Fruit fly (Drosophila melanogaster) whole organism, embryonic: ENCODE measurements around the gene CG1896.
A peak's percentile ranks its signal among the peaks of the same experiment; 100 is the strongest.

ENCODE experiments used
- Antp ChIP-seq: fragments of 200-800 bp; sonication (Bioruptor generic); optimal IDR thresholded peaks from 3 replicates; lab custom pipeline; 2016; ENCODE audit warnings: missing biosample characterization, missing genetic modification characterization
- CG1233 ChIP-seq: fragments of 200-800 bp; sonication (Bioruptor generic); optimal IDR thresholded peaks from 4 replicates; lab custom pipeline; 2018; ENCODE audit warnings: missing biosample characterization, mild to moderate bottlenecking, missing genetic modification characterization
- CG15601 ChIP-seq: fragments of 200-800 bp; sonication (Bioruptor generic); optimal IDR thresholded peaks from 3 replicates; lab custom pipeline; 2019; ENCODE audit warnings: missing biosample characterization, mild to moderate bottlenecking, missing genetic modification characterization, moderate library complexity
- CG1792 ChIP-seq: fragments of 200-800 bp; sonication (Bioruptor generic); optimal IDR thresholded peaks from 2 replicates; lab custom pipeline; 2016; ENCODE audit warnings: missing biosample characterization, missing genetic modification characterization
- CG18262 ChIP-seq: fragments of 200-800 bp; optimal IDR thresholded peaks from 3 replicates; lab custom pipeline; 2019; ENCODE audit warnings: missing biosample characterization, mild to moderate bottlenecking, missing genetic modification characterization, moderate library complexity
- CG34422 ChIP-seq: fragments of 200-800 bp; sonication (Bioruptor generic); IDR thresholded peaks from 3 replicates; pipeline ENCODE4 v1.3.6; 2022; ENCODE audit warnings: missing biosample characterization, missing genetic modification characterization
- CG6765 ChIP-seq: fragments of 200-800 bp; sonication (Bioruptor generic); optimal IDR thresholded peaks from 3 replicates; lab custom pipeline; 2017; ENCODE audit warnings: missing biosample characterization, mild to moderate bottlenecking, missing genetic modification characterization
- CG6791 ChIP-seq: fragments of 200-800 bp; sonication (Bioruptor generic); IDR thresholded peaks from 3 replicates; pipeline ENCODE4 v1.3.6; 2022; ENCODE audit warnings: missing biosample characterization, missing genetic modification characterization; ENCODE audit not compliant: partially characterized antibody
- CG6854 ChIP-seq: fragments of 200-800 bp; sonication (Bioruptor generic); optimal IDR thresholded peaks from 3 replicates; lab custom pipeline; 2017; ENCODE audit warnings: missing biosample characterization, mild to moderate bottlenecking, missing genetic modification characterization
- CG7963 ChIP-seq: fragments of 200-800 bp; sonication (Bioruptor generic); IDR thresholded peaks from 3 replicates; pipeline ENCODE4 v1.3.6; 2022; ENCODE audit warnings: missing biosample characterization, missing genetic modification characterization; ENCODE audit not compliant: partially characterized antibody
- CG8924 ChIP-seq: fragments of 200-800 bp; optimal IDR thresholded peaks from 3 replicates; lab custom pipeline; 2019; ENCODE audit warnings: missing biosample characterization, mild to moderate bottlenecking, missing genetic modification characterization, moderate library complexity
- CG9215 ChIP-seq: fragments of 200-800 bp; sonication (Bioruptor generic); IDR thresholded peaks from 2 replicates; pipeline ENCODE4 v1.3.6; 2022; ENCODE audit warnings: missing biosample characterization, missing genetic modification characterization
- CG9817 ChIP-seq: fragments of 200-800 bp; sonication (Bioruptor generic); optimal IDR thresholded peaks from 2 replicates; lab custom pipeline; 2018; ENCODE audit warnings: missing biosample characterization, mild to moderate bottlenecking, missing genetic modification characterization, moderate library complexity
- Camta ChIP-seq: fragments of 200-800 bp; sonication (Bioruptor generic); optimal IDR thresholded peaks from 2 replicates; lab custom pipeline; 2016; ENCODE audit warnings: missing biosample characterization, missing genetic modification characterization
- Deaf1 ChIP-seq: fragments of 200-800 bp; optimal IDR thresholded peaks from 3 replicates; lab custom pipeline; 2019; ENCODE audit warnings: missing biosample characterization, mild to moderate bottlenecking, missing genetic modification characterization, moderate library complexity
- Dek ChIP-seq: fragments of 200-800 bp; sonication (Bioruptor generic); optimal IDR thresholded peaks from 3 replicates; lab custom pipeline; 2019; ENCODE audit warnings: missing biosample characterization, mild to moderate bottlenecking, missing genetic modification characterization, moderate library complexity
- Dip2 ChIP-seq: fragments of 200-800 bp; sonication (Bioruptor generic); IDR thresholded peaks from 2 replicates; pipeline ENCODE4 v1.3.6; 2022; ENCODE audit warnings: missing biosample characterization, missing genetic modification characterization
- Ets97D ChIP-seq: fragments of 200-800 bp; sonication (Bioruptor generic); optimal IDR thresholded peaks from 3 replicates; lab custom pipeline; 2016; ENCODE audit warnings: missing biosample characterization, missing genetic modification characterization
- Fer1 ChIP-seq: fragments of 200-800 bp; sonication (Bioruptor generic); optimal IDR thresholded peaks from 2 replicates; lab custom pipeline; 2017; ENCODE audit warnings: missing biosample characterization, mild to moderate bottlenecking, missing genetic modification characterization
- H15 ChIP-seq: fragments of 200-800 bp; sonication (Bioruptor generic); IDR thresholded peaks from 3 replicates; pipeline ENCODE4 v1.3.6; 2022; ENCODE audit warnings: missing biosample characterization, missing genetic modification characterization
- Hr3 ChIP-seq: fragments of 200-800 bp; sonication (Bioruptor generic); optimal IDR thresholded peaks from 3 replicates; lab custom pipeline; 2016; ENCODE audit warnings: missing biosample characterization, missing genetic modification characterization
- MBD-R2 ChIP-seq: fragments of 200-800 bp; sonication (Bioruptor generic); IDR thresholded peaks from 2 replicates; pipeline ENCODE4 v1.3.6; 2022; ENCODE audit warnings: missing biosample characterization, missing genetic modification characterization
- Max ChIP-seq: fragments of 200-800 bp; sonication (Bioruptor generic); optimal IDR thresholded peaks from 2 replicates; lab custom pipeline; 2016; ENCODE audit warnings: missing biosample characterization, mild to moderate bottlenecking, missing genetic modification characterization
- Myb ChIP-seq: fragments of 200-800 bp; sonication (Bioruptor generic); optimal IDR thresholded peaks from 2 replicates; lab custom pipeline; 2016; ENCODE audit warnings: missing biosample characterization, missing genetic modification characterization
- Sry-δ ChIP-seq: fragments of 200-800 bp; sonication (Bioruptor generic); optimal IDR thresholded peaks from 2 replicates; lab custom pipeline; 2016; ENCODE audit warnings: missing biosample characterization, missing genetic modification characterization
- ab ChIP-seq: fragments of 200-800 bp; sonication (Bioruptor generic); optimal IDR thresholded peaks from 2 replicates; lab custom pipeline; 2016; ENCODE audit warnings: missing biosample characterization, missing genetic modification characterization
- al ChIP-seq: fragments of 200-800 bp; sonication (Bioruptor generic); IDR thresholded peaks from 2 replicates; pipeline ENCODE4 v1.3.6; 2022; ENCODE audit warnings: missing biosample characterization, missing genetic modification characterization
- bsh ChIP-seq, 2 experiments: fragments of 200-800 bp; sonication (Bioruptor generic); optimal IDR thresholded peaks; 2 replicates each; lab custom pipeline; 2017 to 2018; ENCODE audit warnings: mild to moderate bottlenecking in 2 of 2, missing biosample characterization in 2 of 2, missing genetic modification characterization in 2 of 2, moderate library complexity in 1 of 2
- btn ChIP-seq: fragments of 200-800 bp; sonication (Bioruptor generic); optimal IDR thresholded peaks from 2 replicates; lab custom pipeline; 2016; ENCODE audit warnings: missing biosample characterization, missing genetic modification characterization
- cato ChIP-seq: fragments of 200-800 bp; sonication (Bioruptor generic); optimal IDR thresholded peaks from 2 replicates; lab custom pipeline; 2016; ENCODE audit warnings: missing biosample characterization, missing genetic modification characterization, borderline replicate concordance
- corto ChIP-seq: fragments of 200-800 bp; sonication (Bioruptor generic); optimal IDR thresholded peaks from 2 replicates; lab custom pipeline; 2016; ENCODE audit warnings: missing biosample characterization, mild to moderate bottlenecking, missing genetic modification characterization, moderate library complexity
- crol ChIP-seq: fragments of 200-800 bp; sonication (Bioruptor generic); IDR thresholded peaks from 2 replicates; pipeline ENCODE4 v1.3.6; 2022; ENCODE audit warnings: missing biosample characterization, missing genetic modification characterization
- dmrt99B ChIP-seq: fragments of 200-800 bp; sonication (Bioruptor generic); optimal IDR thresholded peaks from 2 replicates; lab custom pipeline; 2018; ENCODE audit warnings: missing biosample characterization, mild to moderate bottlenecking, missing genetic modification characterization, moderate library complexity
- dysf ChIP-seq: fragments of 200-800 bp; sonication (Bioruptor generic); IDR thresholded peaks from 3 replicates; pipeline ENCODE4 v1.3.6; 2022; ENCODE audit warnings: missing biosample characterization, missing genetic modification characterization
- ems ChIP-seq: fragments of 200-800 bp; sonication (Bioruptor generic); optimal IDR thresholded peaks from 3 replicates; lab custom pipeline; 2016; ENCODE audit warnings: missing biosample characterization, missing genetic modification characterization
- fd102C ChIP-seq: fragments of 200-800 bp; sonication (Bioruptor generic); optimal IDR thresholded peaks from 2 replicates; lab custom pipeline; 2018; ENCODE audit warnings: missing biosample characterization, mild to moderate bottlenecking, missing genetic modification characterization, moderate library complexity
- fd3F ChIP-seq: fragments of 200-800 bp; sonication (Bioruptor generic); optimal IDR thresholded peaks from 2 replicates; lab custom pipeline; 2018; ENCODE audit warnings: missing biosample characterization, mild to moderate bottlenecking, missing genetic modification characterization, moderate library complexity
- hbn ChIP-seq: fragments of 200-800 bp; sonication (Bioruptor generic); IDR thresholded peaks from 2 replicates; pipeline ENCODE4 v1.3.6; 2022; ENCODE audit warnings: missing biosample characterization, missing genetic modification characterization; ENCODE audit not compliant: partially characterized antibody
- her ChIP-seq: fragments of 200-800 bp; sonication (Bioruptor generic); optimal IDR thresholded peaks from 2 replicates; lab custom pipeline; 2016; ENCODE audit warnings: missing biosample characterization, missing genetic modification characterization
- hkb ChIP-seq, 2 experiments: fragments of 200-800 bp in 1 of 2; fragments of >200 bp in 1 of 2; sonication (Bioruptor generic) in 1 of 2; IDR thresholded peaks in 1 of 2; optimal IDR thresholded peaks in 1 of 2; 2 replicates each; pipeline versions ENCODE4 v1.3.6 to Lab custom; 2017 to 2022; ENCODE audit warnings: missing biosample characterization in 1 of 2, missing genetic modification characterization in 1 of 2
- jumu ChIP-seq: fragments of 200-800 bp; sonication (Bioruptor generic); optimal IDR thresholded peaks from 3 replicates; lab custom pipeline; 2016; ENCODE audit warnings: missing biosample characterization, missing genetic modification characterization
- lbe ChIP-seq: fragments of 200-800 bp; sonication (Bioruptor generic); optimal IDR thresholded peaks from 2 replicates; lab custom pipeline; 2016; ENCODE audit warnings: missing biosample characterization, mild to moderate bottlenecking, missing genetic modification characterization
- lmd ChIP-seq: fragments of 200-800 bp; sonication (Bioruptor generic); IDR thresholded peaks from 2 replicates; pipeline ENCODE4 v1.3.6; 2022; ENCODE audit warnings: missing biosample characterization, missing genetic modification characterization
- mirr ChIP-seq: fragments of 200-800 bp; sonication (Bioruptor generic); optimal IDR thresholded peaks from 3 replicates; lab custom pipeline; 2018; ENCODE audit warnings: missing biosample characterization, mild to moderate bottlenecking, missing genetic modification characterization
- nerfin-1 ChIP-seq: fragments of 200-800 bp; sonication (Bioruptor generic); optimal IDR thresholded peaks from 3 replicates; lab custom pipeline; 2019; ENCODE audit warnings: missing biosample characterization, mild to moderate bottlenecking, missing genetic modification characterization, moderate library complexity
- odd ChIP-seq: fragments of 200-800 bp; sonication (Bioruptor generic); optimal IDR thresholded peaks from 2 replicates; lab custom pipeline; 2017; ENCODE audit warnings: missing biosample characterization, mild to moderate bottlenecking, missing genetic modification characterization
- sqz ChIP-seq: fragments of 200-800 bp; sonication (Bioruptor generic); optimal IDR thresholded peaks from 3 replicates; lab custom pipeline; 2018; ENCODE audit warnings: missing biosample characterization, mild to moderate bottlenecking, missing genetic modification characterization
- z ChIP-seq: fragments of 200-800 bp; sonication (Bioruptor generic); IDR thresholded peaks from 3 replicates; pipeline ENCODE4 v1.3.6; 2022; ENCODE audit warnings: missing biosample characterization, missing genetic modification characterization
- zf30C ChIP-seq: fragments of 200-800 bp; sonication (Bioruptor generic); optimal IDR thresholded peaks from 3 replicates; lab custom pipeline; 2018; ENCODE audit warnings: missing biosample characterization, mild to moderate bottlenecking, missing genetic modification characterization
- zfh2 ChIP-seq: fragments of 200-800 bp; sonication (Bioruptor generic); optimal IDR thresholded peaks from 2 replicates; lab custom pipeline; 2016; ENCODE audit warnings: missing biosample characterization, missing genetic modification characterization

Gene CG1896

DNA sequence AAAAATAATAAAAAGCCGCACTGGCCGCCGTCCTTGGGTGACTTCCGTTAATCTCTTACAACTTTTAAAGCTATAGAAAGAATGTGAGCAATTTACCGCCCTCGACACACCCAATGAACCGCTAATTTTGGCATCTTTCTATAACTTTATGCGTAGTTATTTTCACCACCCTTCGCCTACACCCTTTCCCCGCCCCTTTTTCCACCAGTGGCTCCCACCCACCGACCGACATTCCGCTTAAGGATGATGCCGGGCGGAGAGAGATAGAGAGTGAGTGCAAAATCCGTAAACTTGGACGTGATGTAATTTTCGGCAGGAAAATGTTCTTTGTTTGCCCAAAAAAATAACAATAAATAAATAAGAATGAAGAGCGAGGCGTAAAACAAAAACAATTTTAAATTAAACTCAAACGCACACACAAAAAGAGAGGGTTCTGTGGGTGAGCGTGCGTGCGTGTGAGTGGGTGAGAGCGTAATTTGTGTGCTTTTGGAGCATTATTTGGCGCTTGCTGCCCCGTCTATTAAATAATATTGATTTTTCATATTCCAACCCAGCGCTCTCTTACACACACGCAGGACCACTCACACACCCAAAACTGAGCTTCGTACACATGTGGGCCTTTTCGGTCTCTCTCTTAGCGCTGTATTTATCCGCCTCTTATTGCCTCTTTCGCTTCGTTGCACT is 33.5 kb downstream of the CG1896 start:
- TF ChIP-seq mirr (GFP tag; lab: Kevin White, UChicago) (no peak), CG9817 (tag; lab: Kevin White, UChicago) (no peak), sqz (GFP tag; lab: Kevin White, UChicago) (no peak), Antp (GFP tag; lab: Kevin White, UChicago) (no peak), CG34422 (no peak), ems (GFP tag; lab: Kevin White, UChicago) (no peak), lbe (GFP tag; lab: Kevin White, UChicago) (no peak), CG15601 (no peak), Sry-δ (GFP tag; lab: Kevin White, UChicago) (no peak), CG6791 (GFP tag; lab: Robert Waterston, UW) (no peak), her (GFP tag; lab: Kevin White, UChicago) (no peak), Dip2 (GFP tag; lab: Robert Waterston, UW) (no peak), CG18262 (tag; lab: Kevin White, UChicago) (no peak), odd (GFP tag; lab: Kevin White, UChicago) (no peak), Max (GFP tag; lab: Kevin White, UChicago) (no peak), bsh (GFP tag; optimal IDR thresholded peaks at IDR 0.05; lab: Kevin White, UChicago) (no peak), corto (GFP tag; lab: Kevin White, UChicago) (no peak), Fer1 (GFP tag; lab: Kevin White, UChicago) (peak; percentile 61), Myb (GFP tag; lab: Kevin White, UChicago) (no peak), MBD-R2 (GFP tag; lab: Robert Waterston, UW) (peak; percentile 49; the same call in 1 of the 2 replicates), Hr3 (GFP tag; lab: Kevin White, UChicago) (no peak), CG8924 (tag; lab: Kevin White, UChicago) (no peak), CG1233 (GFP tag; lab: Kevin White, UChicago) (peak; percentile 21), Dek (tag; lab: Kevin White, UChicago) (no peak), jumu (no peak), al (GFP tag; lab: Robert Waterston, UW) (no peak), Camta (no peak), hbn (GFP tag; lab: Robert Waterston, UW) (no peak), z (GFP tag; lab: Robert Waterston, UW) (peak; percentile 85), fd102C (GFP tag; lab: Kevin White, UChicago) (no peak), lmd (no peak), fd3F (GFP tag; lab: Kevin White, UChicago) (no peak), dmrt99B (tag; lab: Kevin White, UChicago) (no peak), H15 (GFP tag; lab: Robert Waterston, UW) (no peak), Deaf1 (tag; lab: Kevin White, UChicago) (no peak), btn (no peak), Ets97D (no peak), zfh2 (no peak), nerfin-1 (tag; lab: Kevin White, UChicago) (peak; percentile 55), zf30C (no peak), hkb (optimal IDR thresholded peaks at IDR 0.05; lab: Kevin White, UChicago) (no peak), hkb (GFP tag; IDR thresholded peaks at IDR 0.05; lab: Robert Waterston, UW) (peak; percentile 11; the same call in 1 of the 2 replicates), ab (GFP tag; lab: Kevin White, UChicago) (no peak), crol (GFP tag; lab: Robert Waterston, UW) (peak; percentile 60), CG7963 (GFP tag; lab: Robert Waterston, UW) (no peak), CG6765 (GFP tag; lab: Kevin White, UChicago) (peak; percentile 21), dysf (no peak), CG1792 (no peak), CG6854 (GFP tag; lab: Kevin White, UChicago) (peak; percentile 33), cato (no peak), CG9215 (GFP tag; lab: Robert Waterston, UW) (no peak)
